Worm (Caenorhabditis elegans) whole organism, L4 larva: ENCODE results near the gene ddo-2.

ENCODE experiments used
- F26F4.8 ChIP-seq: fragments of 200-800 bp; sonication (Bioruptor generic); conservative IDR thresholded peaks from 2 replicates; pipeline ENCODE4 v1.3.6; 2022; ENCODE audit warnings: missing genetic modification characterization, missing compliant biosample characterization
- F44E2.7 ChIP-seq: fragments of 200-800 bp; sonication (Bioruptor generic); IDR thresholded peaks from 2 replicates; pipeline ENCODE4 v2.1.2; 2022; ENCODE audit warnings: missing genetic modification characterization, missing compliant biosample characterization
- Y75B8A.6 ChIP-seq: fragments of 200-800 bp; sonication (Bioruptor generic); IDR thresholded peaks from 2 replicates; pipeline ENCODE4 v1.3.6; 2022; ENCODE audit warnings: missing genetic modification reagents, missing genetic modification characterization, missing compliant biosample characterization
- ZK337.2 ChIP-seq: fragments of 200-800 bp; sonication (Bioruptor generic); IDR thresholded peaks from 2 replicates; pipeline ENCODE4 v1.3.6; 2022; ENCODE audit warnings: missing genetic modification reagents, missing genetic modification characterization, missing compliant biosample characterization
- ZK546.5 ChIP-seq, 2 experiments: sonication (generic microtip); optimal IDR thresholded peaks; 2 replicates each; lab custom pipeline; 2017; ENCODE audit warnings: missing biosample characterization in 2 of 2, missing genetic modification characterization in 2 of 2
- aly-2 ChIP-seq: sonication (generic microtip); optimal IDR thresholded peaks from 2 replicates; lab custom pipeline; 2018; ENCODE audit warnings: missing biosample characterization, missing genetic modification characterization
- arid-1 ChIP-seq: fragments of 200-800 bp; sonication (Bioruptor generic); conservative IDR thresholded peaks from 2 replicates; pipeline ENCODE4 v1.3.6; 2022; ENCODE audit warnings: missing genetic modification reagents, missing genetic modification characterization, missing compliant biosample characterization
- attf-4 ChIP-seq: sonication (generic microtip); optimal IDR thresholded peaks from 3 replicates; lab custom pipeline; 2017; ENCODE audit warnings: missing biosample characterization, missing genetic modification characterization
- ceh-28 ChIP-seq: fragments of 150-350 bp; optimal IDR thresholded peaks from 2 replicates; lab custom pipeline; 2014; ENCODE audit warnings: missing biosample characterization, missing genetic modification reagents, missing genetic modification characterization
- ceh-32 ChIP-seq: sonication (generic microtip); optimal IDR thresholded peaks from 2 replicates; lab custom pipeline; 2016; ENCODE audit warnings: mild to moderate bottlenecking, missing genetic modification characterization, missing compliant biosample characterization; ENCODE audit not compliant: poor library complexity
- daf-16 ChIP-seq, 3 experiments: sonication (generic microtip); optimal IDR thresholded peaks; 2 replicates each; lab custom pipeline; 2016 to 2017; ENCODE audit warnings: missing genetic modification characterization in 3 of 3, missing genetic modification reagents in 3 of 3, mild to moderate bottlenecking in 2 of 3, missing compliant biosample characterization in 2 of 3, missing biosample characterization in 1 of 3, moderate library complexity in 1 of 3
- daf-19 ChIP-seq: fragments of 200-800 bp; sonication (Bioruptor generic); conservative IDR thresholded peaks from 2 replicates; pipeline ENCODE4 v1.3.6; 2022; ENCODE audit warnings: missing genetic modification characterization, missing compliant biosample characterization
- daf-8 ChIP-seq: fragments of 200-800 bp; sonication (Bioruptor generic); IDR thresholded peaks from 2 replicates; pipeline ENCODE4 v1.3.6; 2022; ENCODE audit warnings: missing genetic modification characterization, missing compliant biosample characterization
- dmd-6 ChIP-seq: fragments of 200-800 bp; sonication (Bioruptor generic); IDR thresholded peaks from 2 replicates; pipeline ENCODE4 v1.3.6; 2022; ENCODE audit warnings: missing genetic modification reagents, missing genetic modification characterization, missing compliant biosample characterization
- dmd-9 ChIP-seq: fragments of 200-800 bp; sonication (Bioruptor generic); IDR thresholded peaks from 2 replicates; pipeline ENCODE4 v1.3.6; 2022; ENCODE audit warnings: missing genetic modification reagents, missing genetic modification characterization, missing compliant biosample characterization
- egl-27 ChIP-seq: sonication (generic microtip); optimal IDR thresholded peaks from 3 replicates; lab custom pipeline; 2017; ENCODE audit warnings: missing biosample characterization, missing genetic modification reagents, missing genetic modification characterization
- egl-43 ChIP-seq: fragments of 200-800 bp; sonication (Bioruptor generic); IDR thresholded peaks from 2 replicates; pipeline ENCODE4 v1.3.6; 2022; ENCODE audit warnings: missing genetic modification reagents, missing genetic modification characterization, missing compliant biosample characterization
- hif-1 ChIP-seq, 2 experiments: sonication (generic microtip); optimal IDR thresholded peaks; 2 replicates each; lab custom pipeline; 2016 to 2017; ENCODE audit warnings: missing compliant biosample characterization in 2 of 2, missing genetic modification characterization in 2 of 2, missing genetic modification reagents in 2 of 2, missing genotype in 2 of 2, mild to moderate bottlenecking in 1 of 2
- lim-7 ChIP-seq: fragments of 200-800 bp; sonication (Bioruptor generic); IDR thresholded peaks from 2 replicates; pipeline ENCODE4 v1.3.6; 2022; ENCODE audit warnings: missing genetic modification characterization, missing compliant biosample characterization
- lin-38 ChIP-seq: fragments of 200-800 bp; sonication (Bioruptor generic); IDR thresholded peaks from 2 replicates; pipeline ENCODE4 v1.3.6; 2022; ENCODE audit warnings: missing genetic modification reagents, missing genetic modification characterization, missing compliant biosample characterization
- lin-39 ChIP-seq: fragments of 150-350 bp; optimal IDR thresholded peaks from 2 replicates; lab custom pipeline; 2014; ENCODE audit warnings: missing biosample characterization, missing genetic modification reagents, missing genetic modification characterization
- lir-3 ChIP-seq: sonication (generic microtip); optimal IDR thresholded peaks from 2 replicates; lab custom pipeline; 2016; ENCODE audit warnings: mild to moderate bottlenecking, missing genetic modification characterization, missing compliant biosample characterization
- lsy-2 ChIP-seq, 2 experiments: fragments of 150-350 bp in 1 of 2; sonication (generic microtip) in 1 of 2; optimal IDR thresholded peaks; 2 replicates each; lab custom pipeline; 2014 to 2017; ENCODE audit warnings: missing biosample characterization in 2 of 2, missing genetic modification characterization in 2 of 2
- madf-5 ChIP-seq, 2 experiments: fragments of 200-800 bp; sonication (Bioruptor generic); IDR thresholded peaks; 2 replicates each; pipeline ENCODE4 v1.3.6; 2022; ENCODE audit warnings: missing compliant biosample characterization in 2 of 2, missing genetic modification characterization in 2 of 2
- madf-9 ChIP-seq: fragments of 200-800 bp; sonication (Bioruptor generic); conservative IDR thresholded peaks from 2 replicates; pipeline ENCODE4 v1.3.6; 2022; ENCODE audit warnings: missing genetic modification reagents, missing genetic modification characterization, missing compliant biosample characterization
- mep-1 ChIP-seq: fragments of 150-350 bp; sonication (generic microtip); optimal IDR thresholded peaks from 3 replicates; lab custom pipeline; 2014; ENCODE audit warnings: missing biosample characterization, missing genetic modification characterization
- mes-2 ChIP-seq: sonication (generic microtip); optimal IDR thresholded peaks from 2 replicates; lab custom pipeline; 2016; ENCODE audit warnings: missing genotype, mild to moderate bottlenecking, missing genetic modification characterization, missing compliant biosample characterization; ENCODE audit not compliant: poor library complexity, severe bottlenecking
- mxl-3 ChIP-seq: fragments of 200-800 bp; sonication (Bioruptor generic); optimal IDR thresholded peaks from 2 replicates; lab custom pipeline; 2018; ENCODE audit warnings: mild to moderate bottlenecking, missing genetic modification characterization, missing compliant biosample characterization
- nhr-10 ChIP-seq: fragments of 150-350 bp; optimal IDR thresholded peaks from 2 replicates; lab custom pipeline; 2014; ENCODE audit warnings: missing biosample characterization, missing genetic modification characterization
- nhr-102 ChIP-seq: sonication (generic microtip); optimal IDR thresholded peaks from 2 replicates; lab custom pipeline; 2016; ENCODE audit warnings: mild to moderate bottlenecking, missing genetic modification characterization, moderate library complexity, missing compliant biosample characterization
- nhr-111 ChIP-seq: fragments of 200-800 bp; sonication (Bioruptor generic); optimal IDR thresholded peaks from 2 replicates; lab custom pipeline; 2018; ENCODE audit warnings: mild to moderate bottlenecking, missing genetic modification characterization, missing compliant biosample characterization
- nhr-28 ChIP-seq: fragments of 150-350 bp; optimal IDR thresholded peaks from 2 replicates; lab custom pipeline; 2014; ENCODE audit warnings: missing biosample characterization, missing genetic modification characterization
- nhr-42 ChIP-seq: fragments of 200-800 bp; sonication (Bioruptor generic); IDR thresholded peaks from 2 replicates; pipeline ENCODE4 v1.3.6; 2022; ENCODE audit warnings: missing genetic modification characterization, missing compliant biosample characterization
- nhr-77 ChIP-seq: fragments of 150-350 bp; optimal IDR thresholded peaks from 2 replicates; lab custom pipeline; 2014; ENCODE audit warnings: missing biosample characterization, missing genetic modification characterization
- pqm-1 ChIP-seq: sonication (generic microtip); optimal IDR thresholded peaks from 2 replicates; lab custom pipeline; 2017; ENCODE audit warnings: missing biosample characterization, missing genetic modification characterization
- sdz-12 ChIP-seq: fragments of 200-800 bp; sonication (Bioruptor generic); optimal IDR thresholded peaks from 2 replicates; lab custom pipeline; 2018; ENCODE audit warnings: mild to moderate bottlenecking, missing genetic modification characterization, missing compliant biosample characterization
- set-16 ChIP-seq: fragments of 200-800 bp; sonication (Bioruptor generic); IDR thresholded peaks from 2 replicates; pipeline ENCODE4 v1.3.6; 2022; ENCODE audit warnings: missing genetic modification reagents, missing genetic modification characterization, missing compliant biosample characterization
- skn-1 ChIP-seq: fragments of 150-350 bp; optimal IDR thresholded peaks from 2 replicates; lab custom pipeline; 2014; ENCODE audit warnings: missing biosample characterization, missing genetic modification characterization
- snpc-1.2 ChIP-seq: fragments of 200-800 bp; sonication (Bioruptor generic); IDR thresholded peaks from 2 replicates; pipeline ENCODE4 v1.3.6; 2022; ENCODE audit warnings: missing genetic modification reagents, missing genetic modification characterization, missing compliant biosample characterization
- tra-1 ChIP-seq: fragments of 200-800 bp; sonication (Bioruptor generic); IDR thresholded peaks from 2 replicates; pipeline ENCODE4 v1.3.6; 2022; ENCODE audit warnings: missing genetic modification reagents, missing genetic modification characterization, missing compliant biosample characterization
- unc-130 ChIP-seq: sonication (generic microtip); optimal IDR thresholded peaks from 2 replicates; lab custom pipeline; 2016; ENCODE audit warnings: missing genetic modification reagents, missing genetic modification characterization, missing compliant biosample characterization
- unc-39 ChIP-seq: sonication (generic microtip); optimal IDR thresholded peaks from 2 replicates; lab custom pipeline; 2017; ENCODE audit warnings: missing biosample characterization, missing genetic modification characterization
- unc-62 ChIP-seq, 3 experiments: fragments of 150-350 bp in 1 of 3; sonication (generic microtip); optimal IDR thresholded peaks in 2 of 3; peaks in 1 of 3; 1 replicate in 1 of 3; 2 replicates in 2 of 3; lab custom pipeline; 2014 to 2017; ENCODE audit warnings: missing biosample characterization in 3 of 3, missing genetic modification characterization in 3 of 3, missing genetic modification reagents in 3 of 3, missing genotype in 1 of 3
- vab-7 ChIP-seq: fragments of 200-800 bp; sonication (Bioruptor generic); IDR thresholded peaks from 2 replicates; pipeline ENCODE4 v1.3.6; 2022; ENCODE audit warnings: missing genetic modification reagents, missing genetic modification characterization, missing compliant biosample characterization
- zag-1 ChIP-seq: fragments of 150-350 bp; optimal IDR thresholded peaks from 2 replicates; lab custom pipeline; 2014; ENCODE audit warnings: missing biosample characterization, missing genetic modification characterization
- zip-2 ChIP-seq: fragments of 150-350 bp; optimal IDR thresholded peaks from 2 replicates; lab custom pipeline; 2014; ENCODE audit warnings: missing biosample characterization, missing genetic modification characterization

The ddo-2 gene

ce11 chrV:7476766-7477165, 41.3 kb upstream of the ddo-2 start, which contains the start of gene srh-125:
srh-125 (minus strand) TSS chrV:7476866.
- TF ChIP-seq arid-1 (no peak), mep-1 (tag; lab: Kevin White, UChicago) (no peak), F26F4.8 (GFP tag; lab: Robert Waterston, UW) (no peak), attf-4 (no peak)

ce11 chrV:7472815-7473214, 37.3 kb upstream of the ddo-2 start, which contains the start of gene str-28:
str-28 (minus strand) TSS chrV:7472915.
- TF ChIP-seq lin-39 (tag; lab: Kevin White, UChicago): no peak
- no peak for TF ChIP-seq ZK337.2 (GFP tag; lab: Robert Waterston, UW)
- TF ChIP-seq nhr-10: no peak
- no peak for TF ChIP-seq F26F4.8 (GFP tag; lab: Robert Waterston, UW)
- no peak for TF ChIP-seq egl-43
- TF ChIP-seq ZK546.5 (tag; optimal IDR thresholded peaks at IDR 0.05; lab: Kevin White, UChicago): no peak
- TF ChIP-seq mes-2 (tag; lab: Kevin White, UChicago): no peak
- TF ChIP-seq dmd-6 (GFP tag; lab: Robert Waterston, UW): no peak
- TF ChIP-seq lim-7 (GFP tag; lab: Robert Waterston, UW): no peak
- no peak for TF ChIP-seq set-16 (GFP tag; lab: Robert Waterston, UW)
- no peak for TF ChIP-seq sdz-12 (GFP tag; lab: Kevin White, UChicago)
- TF ChIP-seq attf-4: no peak
- TF ChIP-seq tra-1 (GFP tag; lab: Robert Waterston, UW): no peak
- no peak for TF ChIP-seq unc-62 (GFP tag; optimal IDR thresholded peaks at IDR 0.05 in 1 of 2; lab: Kevin White, UChicago)
- TF ChIP-seq unc-62 (tag; optimal IDR thresholded peaks at IDR 0.05; lab: Kevin White, UChicago): no peak
- TF ChIP-seq zip-2 (tag; lab: Kevin White, UChicago): no peak
- no peak for TF ChIP-seq madf-9
- no peak for TF ChIP-seq dmd-9 (GFP tag; lab: Robert Waterston, UW)
- TF ChIP-seq, all 104 proteins: peak for 0

- TF ChIP-seq F44E2.7 (no peak), daf-16 (GFP tag; optimal IDR thresholded peaks at IDR 0.05; lab: Kevin White, UChicago) (no peak), daf-16 (tag; optimal IDR thresholded peaks at IDR 0.05; lab: Kevin White, UChicago) (no peak), aly-2 (tag; lab: Kevin White, UChicago) (no peak), lim-7 (GFP tag; lab: Robert Waterston, UW) (no peak), dmd-6 (GFP tag; lab: Robert Waterston, UW) (no peak), nhr-28 (tag; lab: Kevin White, UChicago) (peak; percentile 59), ZK337.2 (GFP tag; lab: Robert Waterston, UW) (0 out of 2 replicates have a peak, but pooled peaks have one; percentile 10), nhr-111 (GFP tag; lab: Kevin White, UChicago) (no peak), daf-8 (GFP tag; lab: Robert Waterston, UW) (no peak), unc-39 (no peak), unc-130 (GFP tag; lab: Kevin White, UChicago) (peak; percentile 52), nhr-77 (tag; lab: Kevin White, UChicago) (no peak), ceh-28 (tag; lab: Kevin White, UChicago) (no peak), zag-1 (tag; lab: Kevin White, UChicago) (no peak), lin-38 (GFP tag; lab: Robert Waterston, UW) (no peak), nhr-102 (tag; lab: Kevin White, UChicago) (peak; percentile 26), nhr-42 (GFP tag; lab: Robert Waterston, UW) (no peak), hif-1 (tag; optimal IDR thresholded peaks at IDR 0.05; lab: Kevin White, UChicago) (no peak), lsy-2 (tag; optimal IDR thresholded peaks at IDR 0.05; lab: Kevin White, UChicago) (no peak), snpc-1.2 (GFP tag; lab: Robert Waterston, UW) (no peak), egl-27 (tag; lab: Kevin White, UChicago) (no peak), mep-1 (tag; lab: Kevin White, UChicago) (no peak), pqm-1 (tag; lab: Kevin White, UChicago) (peak; percentile 48), lir-3 (tag; lab: Kevin White, UChicago) (no peak), attf-4 (no peak), set-16 (GFP tag; lab: Robert Waterston, UW) (no peak), Y75B8A.6 (GFP tag; lab: Robert Waterston, UW) (no peak), mxl-3 (no peak), vab-7 (GFP tag; lab: Robert Waterston, UW) (no peak), madf-5 (GFP tag; IDR thresholded peaks at IDR 0.05; lab: Robert Waterston, UW) (no peak), sdz-12 (GFP tag; lab: Kevin White, UChicago) (no peak), skn-1 (tag; lab: Kevin White, UChicago) (no peak), daf-19 (GFP tag; lab: Robert Waterston, UW) (no peak), ceh-32 (tag; lab: Kevin White, UChicago) (no peak), egl-43 (no peak)
Measured at ce11 chrV:7465509-7465908, 30.0 kb upstream of the ddo-2 start, which contains the start of gene F25E5.1. F25E5.1 (plus strand) TSS chrV:7465884.
